Fruit fly (Drosophila melanogaster): ENCODE data around the gene Cyp4d20.

DNA sequence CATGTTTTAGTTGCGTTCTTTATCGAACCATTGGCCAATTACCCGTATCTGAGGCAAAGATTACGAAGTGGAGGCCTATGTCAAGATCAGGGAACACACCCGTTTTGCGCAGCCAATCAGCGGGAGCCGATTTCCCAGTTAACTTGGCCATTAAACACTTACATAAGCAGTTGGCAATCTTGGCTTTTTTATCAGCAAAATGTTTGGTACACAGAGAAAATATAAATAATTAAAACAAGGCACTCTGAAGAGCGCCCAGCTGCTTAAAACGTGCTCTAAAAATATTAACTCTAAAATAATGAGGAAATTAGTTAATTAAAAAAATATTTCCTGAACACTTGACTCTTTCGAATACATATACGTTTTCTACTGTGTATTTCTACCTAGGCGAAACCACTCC is 23.5 kb upstream of the Cyp4d20 start:
- no peak for TF ChIP-seq psq (optimal IDR thresholded peaks at IDR 0.05)
- no peak for TF ChIP-seq h (optimal IDR thresholded peaks at IDR 0.05)
- no peak for TF ChIP-seq insv (optimal IDR thresholded peaks at IDR 0.05)
- TF ChIP-seq Sin3A (optimal IDR thresholded peaks at IDR 0.05): no peak
- TF ChIP-seq ttk (optimal IDR thresholded peaks at IDR 0.05): no peak
- no peak for TF ChIP-seq Myc (optimal IDR thresholded peaks at IDR 0.05)
